Fruit fly (Drosophila melanogaster) whole organism, prepupa: ENCODE measurements around the gene naz.

Source experiments
- CG10631 ChIP-seq: fragments of 200-800 bp; sonication (Bioruptor generic); optimal IDR thresholded peaks from 2 replicates; lab custom pipeline; 2016; ENCODE audit warnings: missing biosample characterization, missing genetic modification characterization
- CG10669 ChIP-seq: fragments of 200-800 bp; sonication (Bioruptor generic); optimal IDR thresholded peaks from 3 replicates; lab custom pipeline; 2018; ENCODE audit warnings: missing biosample characterization, mild to moderate bottlenecking, missing genetic modification characterization, moderate library complexity
- CG11294 ChIP-seq: fragments of 200-800 bp; sonication (Bioruptor generic); IDR thresholded peaks from 2 replicates; pipeline ENCODE4 v1.3.6; 2022; ENCODE audit warnings: missing biosample characterization, missing genetic modification characterization
- CG11762 ChIP-seq: fragments of 200-800 bp; sonication (Bioruptor generic); optimal IDR thresholded peaks from 3 replicates; lab custom pipeline; 2016; ENCODE audit warnings: missing biosample characterization, missing genetic modification characterization; ENCODE audit not compliant: insufficient read depth
- CG11902 ChIP-seq: fragments of 200-800 bp; sonication (Bioruptor generic); optimal IDR thresholded peaks from 3 replicates; lab custom pipeline; 2016; ENCODE audit warnings: missing biosample characterization, missing genetic modification characterization
- CG15336 ChIP-seq: fragments of 200-800 bp; sonication (Bioruptor generic); IDR thresholded peaks from 2 replicates; pipeline ENCODE4 v1.3.6; 2022; ENCODE audit warnings: missing biosample characterization, missing genetic modification characterization
- CG1621 ChIP-seq: fragments of 200-800 bp; sonication (Bioruptor generic); optimal IDR thresholded peaks from 3 replicates; lab custom pipeline; 2018; ENCODE audit warnings: missing biosample characterization, mild to moderate bottlenecking, missing genetic modification characterization
- CG16779 ChIP-seq: fragments of 200-800 bp; sonication (Bioruptor generic); optimal IDR thresholded peaks from 3 replicates; lab custom pipeline; 2017; ENCODE audit warnings: missing biosample characterization, mild to moderate bottlenecking, missing genetic modification characterization
- CG3032 ChIP-seq: fragments of 200-800 bp; optimal IDR thresholded peaks from 2 replicates; lab custom pipeline; 2019; ENCODE audit warnings: missing biosample characterization, mild to moderate bottlenecking, missing genetic modification characterization, moderate library complexity
- CG31627 ChIP-seq: fragments of 200-800 bp; sonication (Bioruptor generic); optimal IDR thresholded peaks from 3 replicates; lab custom pipeline; 2016; ENCODE audit warnings: missing biosample characterization, missing genetic modification characterization
- CG32006 ChIP-seq: fragments of 200-800 bp; sonication (Bioruptor generic); optimal IDR thresholded peaks from 3 replicates; lab custom pipeline; 2017; ENCODE audit warnings: missing biosample characterization, mild to moderate bottlenecking, missing genetic modification characterization
- CG3919 ChIP-seq: fragments of 200-800 bp; sonication (Bioruptor generic); optimal IDR thresholded peaks from 3 replicates; lab custom pipeline; 2016; ENCODE audit warnings: missing biosample characterization, missing genetic modification characterization
- CG6163 ChIP-seq: fragments of 200-800 bp; sonication (Bioruptor generic); IDR thresholded peaks from 3 replicates; pipeline ENCODE4 v1.3.6; 2022; ENCODE audit warnings: missing biosample characterization, missing genetic modification characterization
- CG6276 ChIP-seq: fragments of 200-800 bp; sonication (Bioruptor generic); optimal IDR thresholded peaks from 2 replicates; lab custom pipeline; 2017; ENCODE audit warnings: missing biosample characterization, mild to moderate bottlenecking, missing genetic modification characterization
- CG6808 ChIP-seq: fragments of 200-800 bp; sonication (Bioruptor generic); optimal IDR thresholded peaks from 3 replicates; lab custom pipeline; 2017; ENCODE audit warnings: missing biosample characterization, missing genetic modification characterization, mild to moderate bottlenecking, moderate library complexity, missing genetic modification reagents
- CG7368 ChIP-seq: fragments of 200-800 bp; sonication (Bioruptor generic); optimal IDR thresholded peaks from 3 replicates; lab custom pipeline; 2016; ENCODE audit warnings: missing biosample characterization, missing genetic modification characterization
- CG8119 ChIP-seq: fragments of 200-800 bp; sonication (Bioruptor generic); IDR thresholded peaks from 3 replicates; pipeline ENCODE4 v1.3.6; 2022; ENCODE audit warnings: missing biosample characterization, missing genetic modification characterization
- CG8632 ChIP-seq: fragments of 200-800 bp; sonication (Bioruptor generic); optimal IDR thresholded peaks from 3 replicates; lab custom pipeline; 2016; ENCODE audit warnings: missing biosample characterization, missing genetic modification characterization
- CG9139 ChIP-seq: fragments of 200-800 bp; sonication (Bioruptor generic); optimal IDR thresholded peaks from 3 replicates; lab custom pipeline; 2017; ENCODE audit warnings: missing biosample characterization, mild to moderate bottlenecking, missing genetic modification characterization
- Eip75B ChIP-seq: fragments of 200-800 bp; sonication (Bioruptor generic); optimal IDR thresholded peaks from 3 replicates; lab custom pipeline; 2016; ENCODE audit warnings: missing biosample characterization, missing genetic modification characterization
- Eip78C ChIP-seq: fragments of 200-800 bp; sonication (Bioruptor generic); peaks from one replicate; lab custom pipeline; 2016; ENCODE audit warnings: missing biosample characterization, missing genetic modification characterization
- Eip93F ChIP-seq: fragments of 200-800 bp; sonication (Bioruptor generic); optimal IDR thresholded peaks from 2 replicates; lab custom pipeline; 2016; ENCODE audit warnings: missing biosample characterization, mild to moderate bottlenecking, missing genetic modification characterization
- Ets21C ChIP-seq: fragments of 200-800 bp; sonication (Bioruptor generic); optimal IDR thresholded peaks from 3 replicates; lab custom pipeline; 2016; ENCODE audit warnings: missing biosample characterization, missing genetic modification characterization
- Gug ChIP-seq: fragments of 200-800 bp; sonication (Bioruptor generic); IDR thresholded peaks from 2 replicates; pipeline ENCODE4 v1.3.6; 2022; ENCODE audit warnings: missing biosample characterization, missing genetic modification characterization
- Hr39 ChIP-seq: fragments of 200-800 bp; sonication (Bioruptor generic); optimal IDR thresholded peaks from 2 replicates; lab custom pipeline; 2016; ENCODE audit warnings: missing biosample characterization, missing genetic modification characterization
- Hr4 ChIP-seq: fragments of 200-800 bp; sonication (Bioruptor generic); optimal IDR thresholded peaks from 3 replicates; lab custom pipeline; 2016; ENCODE audit warnings: missing biosample characterization, missing genetic modification characterization
- Lpt ChIP-seq: fragments of 200-800 bp; sonication (Bioruptor generic); optimal IDR thresholded peaks from 3 replicates; lab custom pipeline; 2016; ENCODE audit warnings: missing biosample characterization, missing genetic modification characterization
- OdsH ChIP-seq: fragments of 200-800 bp; sonication (Bioruptor generic); optimal IDR thresholded peaks from 3 replicates; lab custom pipeline; 2016; ENCODE audit warnings: missing biosample characterization, missing genetic modification characterization
- Sox102F ChIP-seq: fragments of 200-800 bp; sonication (Bioruptor generic); optimal IDR thresholded peaks from 2 replicates; lab custom pipeline; 2016; ENCODE audit warnings: missing biosample characterization, mild to moderate bottlenecking, missing genetic modification characterization
- Sox14 ChIP-seq: fragments of 200-800 bp; sonication (Bioruptor generic); optimal IDR thresholded peaks from 3 replicates; lab custom pipeline; 2016; ENCODE audit warnings: missing biosample characterization, missing genetic modification characterization
- achi ChIP-seq: fragments of 200-800 bp; sonication (Bioruptor generic); optimal IDR thresholded peaks from 3 replicates; lab custom pipeline; 2016; ENCODE audit warnings: missing biosample characterization, missing genetic modification characterization
- acj6 ChIP-seq: fragments of 200-800 bp; sonication (Bioruptor generic); optimal IDR thresholded peaks from 3 replicates; lab custom pipeline; 2016; ENCODE audit warnings: missing biosample characterization, missing genetic modification characterization
- cyc ChIP-seq: fragments of 200-800 bp; sonication (Bioruptor generic); optimal IDR thresholded peaks from 3 replicates; lab custom pipeline; 2016; ENCODE audit warnings: missing biosample characterization, missing genetic modification characterization
- dac ChIP-seq: fragments of 200-800 bp; sonication (Bioruptor generic); optimal IDR thresholded peaks from 2 replicates; lab custom pipeline; 2017; ENCODE audit warnings: missing biosample characterization, mild to moderate bottlenecking, missing genetic modification characterization
- dsx ChIP-seq: fragments of 200-800 bp; optimal IDR thresholded peaks from 3 replicates; lab custom pipeline; 2019; ENCODE audit warnings: missing biosample characterization, mild to moderate bottlenecking, missing genetic modification characterization, moderate library complexity; ENCODE audit not compliant: poor library complexity, severe bottlenecking
- esn ChIP-seq: fragments of 200-800 bp; sonication (Bioruptor generic); optimal IDR thresholded peaks from 2 replicates; lab custom pipeline; 2016; ENCODE audit warnings: missing biosample characterization, mild to moderate bottlenecking, missing genetic modification characterization, moderate library complexity
- fd59A ChIP-seq: fragments of 200-800 bp; sonication (Bioruptor generic); optimal IDR thresholded peaks from 2 replicates; lab custom pipeline; 2017; ENCODE audit warnings: missing biosample characterization, mild to moderate bottlenecking, missing genetic modification characterization, missing genetic modification reagents
- fd85E ChIP-seq: fragments of 200-800 bp; sonication (Bioruptor generic); optimal IDR thresholded peaks from 3 replicates; lab custom pipeline; 2016; ENCODE audit warnings: missing biosample characterization, missing genetic modification characterization
- lz ChIP-seq: fragments of 200-800 bp; sonication (Bioruptor generic); optimal IDR thresholded peaks from 3 replicates; lab custom pipeline; 2016; ENCODE audit warnings: missing biosample characterization, missing genetic modification characterization
- net ChIP-seq: fragments of 200-800 bp; sonication (Bioruptor generic); optimal IDR thresholded peaks from 3 replicates; lab custom pipeline; 2016; ENCODE audit warnings: missing biosample characterization, missing genetic modification characterization
- pdm3 ChIP-seq: fragments of 200-800 bp; sonication (Bioruptor generic); optimal IDR thresholded peaks from 3 replicates; lab custom pipeline; 2016; ENCODE audit warnings: missing biosample characterization, missing genetic modification characterization
- ss ChIP-seq, 2 experiments: fragments of 200-800 bp; sonication (Bioruptor generic); optimal IDR thresholded peaks; 2 replicates in 1 of 2; 3 replicates in 1 of 2; lab custom pipeline; 2017 to 2018; ENCODE audit warnings: mild to moderate bottlenecking in 2 of 2, missing biosample characterization in 2 of 2, missing genetic modification characterization in 2 of 2, moderate library complexity in 1 of 2
- svp ChIP-seq: fragments of 200-800 bp; sonication (Bioruptor generic); peaks from one replicate; lab custom pipeline; 2016; ENCODE audit warnings: missing biosample characterization, missing genetic modification characterization
- topi ChIP-seq: fragments of 200-800 bp; sonication (Bioruptor generic); optimal IDR thresholded peaks from 3 replicates; lab custom pipeline; 2016; ENCODE audit warnings: missing biosample characterization, missing genetic modification characterization
- vri ChIP-seq: fragments of 200-800 bp; sonication (Bioruptor generic); optimal IDR thresholded peaks from 3 replicates; lab custom pipeline; 2016; ENCODE audit warnings: missing biosample characterization, mild to moderate bottlenecking, missing genetic modification characterization

naz gene

DNA sequence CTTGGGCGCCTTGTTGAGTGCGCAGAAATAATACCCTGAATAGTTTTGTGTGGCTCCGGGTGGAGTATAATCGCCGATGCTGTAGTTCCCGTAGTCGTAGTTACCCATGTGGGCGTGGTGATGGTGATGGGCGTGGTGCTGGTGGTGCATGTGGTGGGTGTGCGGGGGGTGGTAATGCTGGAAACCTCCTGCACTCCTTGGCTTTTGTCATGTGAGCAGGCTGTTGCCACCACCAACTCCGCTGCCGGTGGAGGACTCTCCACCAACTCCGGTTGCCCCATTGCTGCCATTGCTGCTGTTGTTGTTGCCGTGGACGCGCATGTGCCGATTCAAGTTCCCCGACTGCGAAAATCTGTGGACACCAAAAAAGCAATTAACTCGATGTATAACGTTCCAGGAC lies 39.9 kb upstream of the naz start:
- TF ChIP-seq topi (GFP tag; lab: Kevin White, UChicago) (no peak), CG31627 (GFP tag; lab: Kevin White, UChicago) (no peak), ss (GFP tag; optimal IDR thresholded peaks at IDR 0.05; lab: Kevin White, UChicago) (no peak), CG1621 (tag; lab: Kevin White, UChicago) (no peak), CG15336 (GFP tag; lab: Robert Waterston, UW) (no peak), CG11902 (GFP tag; lab: Kevin White, UChicago) (no peak), CG9139 (GFP tag; lab: Kevin White, UChicago) (no peak), Gug (no peak), CG11762 (GFP tag; lab: Kevin White, UChicago) (no peak), CG6276 (GFP tag; lab: Kevin White, UChicago) (no peak), CG6163 (GFP tag; lab: Robert Waterston, UW) (no peak), pdm3 (GFP tag; lab: Kevin White, UChicago) (no peak), lz (GFP tag; lab: Kevin White, UChicago) (no peak), Eip93F (GFP tag; lab: Kevin White, UChicago) (no peak), Sox14 (no peak), Hr39 (no peak), CG11294 (GFP tag; lab: Robert Waterston, UW) (no peak), esn (GFP tag; lab: Kevin White, UChicago) (no peak), CG16779 (tag; lab: Kevin White, UChicago) (no peak)

- no peak for TF ChIP-seq CG8632 (GFP tag; lab: Kevin White, UChicago)
- no peak for TF ChIP-seq vri (GFP tag; lab: Kevin White, UChicago)
- no peak for TF ChIP-seq Sox102F (GFP tag; lab: Kevin White, UChicago)
- TF ChIP-seq CG32006 (GFP tag; lab: Kevin White, UChicago), result no peak
- no peak for TF ChIP-seq dac (GFP tag; lab: Kevin White, UChicago)
- no peak for TF ChIP-seq topi (GFP tag; lab: Kevin White, UChicago)
Measured at dm6 chr3R:18366644-18366985, 37.9 kb upstream of the naz start.

DNA sequence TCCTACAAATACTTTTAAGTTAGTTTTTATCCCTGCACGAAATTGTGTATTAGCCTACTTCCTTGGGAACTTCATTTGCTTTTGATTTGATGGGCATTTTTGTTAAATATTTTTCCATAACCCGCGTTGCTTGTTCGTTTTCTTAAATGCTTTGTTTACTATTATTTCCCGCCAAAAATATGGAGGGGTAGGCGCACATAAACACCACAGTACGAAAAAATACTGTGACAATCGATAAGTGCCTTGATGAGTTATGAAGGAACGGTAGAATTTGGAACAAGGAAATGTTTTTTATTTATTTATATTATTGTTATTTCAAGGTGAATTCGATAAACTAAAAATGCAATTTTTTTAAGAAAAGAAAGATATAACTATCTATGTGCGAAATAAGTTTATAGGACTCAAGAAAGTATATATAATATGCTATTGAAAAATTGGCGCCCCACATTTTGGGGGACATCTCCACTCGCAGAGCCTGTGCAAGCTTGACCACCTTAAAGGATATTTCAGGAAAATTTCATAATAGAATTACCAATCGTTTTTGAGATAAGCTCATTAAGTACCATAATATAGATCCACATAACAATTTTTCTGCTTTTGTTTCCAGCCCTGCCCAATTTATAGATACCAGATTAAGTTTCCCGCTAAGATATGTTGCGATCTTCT lies 37.4 kb upstream of the naz start, which contains the start of the genes WRNexo and Nup43:
WRNexo (minus strand) TSS at position 185 of the 666 bp plus-strand sequence.
Nup43 (plus strand) TSS at position 661 of the 666 bp plus-strand sequence.
- TF ChIP-seq dsx (GFP tag; lab: Kevin White, UChicago) (no peak), Ets21C (GFP tag; lab: Kevin White, UChicago) (peak; percentile 33), CG16779 (tag; lab: Kevin White, UChicago) (no peak), Hr39 (peak; percentile 56), CG8632 (GFP tag; lab: Kevin White, UChicago) (no peak), cyc (GFP tag; lab: Kevin White, UChicago) (peak; percentile 54), CG32006 (GFP tag; lab: Kevin White, UChicago) (peak; percentile 46), Sox102F (GFP tag; lab: Kevin White, UChicago) (no peak), CG7368 (GFP tag; lab: Kevin White, UChicago) (no peak), net (GFP tag; lab: Kevin White, UChicago) (peak; percentile 4), svp (GFP tag; lab: Kevin White, UChicago) (peak; percentile 65), pdm3 (GFP tag; lab: Kevin White, UChicago) (peak; percentile 52), dac (GFP tag; lab: Kevin White, UChicago) (no peak), Hr4 (GFP tag; lab: Kevin White, UChicago) (peak; percentile 56), CG11902 (GFP tag; lab: Kevin White, UChicago) (peak; percentile 40), CG6808 (GFP tag; lab: Kevin White, UChicago) (no peak), CG31627 (GFP tag; lab: Kevin White, UChicago) (peak; percentile 49), Eip75B (GFP tag; lab: Kevin White, UChicago) (peak; percentile 30), topi (GFP tag; lab: Kevin White, UChicago) (peak; percentile 29), Sox14 (peak; percentile 57), Eip78C (GFP tag; lab: Kevin White, UChicago) (peak; percentile 72), CG10669 (GFP tag; lab: Kevin White, UChicago) (peak; percentile 6), acj6 (GFP tag; lab: Kevin White, UChicago) (peak; percentile 48), OdsH (GFP tag; lab: Kevin White, UChicago) (peak; percentile 52), CG10631 (GFP tag; lab: Kevin White, UChicago) (peak; percentile 52), Gug (no peak), CG3919 (peak; percentile 30), CG3032 (peak; percentile 43), ss (GFP tag; optimal IDR thresholded peaks at IDR 0.05; lab: Kevin White, UChicago) (no peak), CG11294 (GFP tag; lab: Robert Waterston, UW) (no peak), CG9139 (GFP tag; lab: Kevin White, UChicago) (no peak), CG15336 (GFP tag; lab: Robert Waterston, UW) (no peak), fd85E (GFP tag; lab: Kevin White, UChicago) (no peak), Lpt (GFP tag; lab: Kevin White, UChicago) (no peak), CG8119 (no peak), fd59A (no peak), achi (GFP tag; lab: Kevin White, UChicago) (no peak)
